Fruit fly (Drosophila melanogaster) whole organism, embryonic: Measurements from ENCODE around the gene PpV.

ENCODE experiments used
- ATbp ChIP-seq: fragments of 200-800 bp; sonication (Bioruptor generic); optimal IDR thresholded peaks from 2 replicates; lab custom pipeline; 2017; ENCODE audit warnings: missing biosample characterization, mild to moderate bottlenecking, missing genetic modification characterization, missing genetic modification reagents
- Aef1 ChIP-seq: fragments of 200-800 bp; sonication (Bioruptor generic); IDR thresholded peaks from 3 replicates; pipeline ENCODE4 v1.3.6; 2022; ENCODE audit warnings: missing biosample characterization, missing genetic modification characterization
- Bdp1 ChIP-seq: fragments of 200-800 bp; sonication (Bioruptor generic); optimal IDR thresholded peaks from 3 replicates; lab custom pipeline; 2016; ENCODE audit warnings: missing biosample characterization, missing genetic modification characterization
- Blimp-1 ChIP-seq: fragments of 200-800 bp; sonication (Bioruptor generic); optimal IDR thresholded peaks from 3 replicates; lab custom pipeline; 2018; ENCODE audit warnings: missing biosample characterization, missing genetic modification characterization, mild to moderate bottlenecking, moderate library complexity, missing genetic modification reagents
- CG10366 ChIP-seq: fragments of 200-800 bp; sonication (Bioruptor generic); IDR thresholded peaks from 2 replicates; pipeline ENCODE4 v1.3.6; 2022; ENCODE audit warnings: missing biosample characterization, missing genetic modification characterization
- CG11456 ChIP-seq: fragments of 200-800 bp; sonication (Bioruptor generic); IDR thresholded peaks from 3 replicates; pipeline ENCODE4 v1.3.6; 2022; ENCODE audit warnings: missing biosample characterization, missing genetic modification characterization
- CG12236 ChIP-seq: fragments of 200-800 bp; sonication (Bioruptor generic); optimal IDR thresholded peaks from 2 replicates; lab custom pipeline; 2016; ENCODE audit warnings: missing biosample characterization, missing genetic modification characterization
- CG1233 ChIP-seq: fragments of 200-800 bp; sonication (Bioruptor generic); optimal IDR thresholded peaks from 4 replicates; lab custom pipeline; 2018; ENCODE audit warnings: missing biosample characterization, mild to moderate bottlenecking, missing genetic modification characterization
- CG13287 ChIP-seq: fragments of 200-800 bp; sonication (Bioruptor generic); IDR thresholded peaks from 2 replicates; pipeline ENCODE4 v1.3.6; 2022; ENCODE audit warnings: missing biosample characterization, missing genetic modification characterization; ENCODE audit not compliant: partially characterized antibody
- CG13424 ChIP-seq: fragments of 200-800 bp; sonication (Bioruptor generic); optimal IDR thresholded peaks from 2 replicates; lab custom pipeline; 2019; ENCODE audit warnings: missing biosample characterization, mild to moderate bottlenecking, missing genetic modification characterization, moderate library complexity
- CG15011 ChIP-seq: fragments of 200-800 bp; sonication (Bioruptor generic); optimal IDR thresholded peaks from 3 replicates; lab custom pipeline; 2018; ENCODE audit warnings: missing biosample characterization, mild to moderate bottlenecking, missing genetic modification characterization
- CG15269 ChIP-seq: fragments of 200-800 bp; sonication (Bioruptor generic); optimal IDR thresholded peaks from 2 replicates; lab custom pipeline; 2018; ENCODE audit warnings: missing biosample characterization, mild to moderate bottlenecking, missing genetic modification characterization, moderate library complexity
- CG17186 ChIP-seq: fragments of 200-800 bp; sonication (Bioruptor generic); optimal IDR thresholded peaks from 3 replicates; lab custom pipeline; 2017; ENCODE audit warnings: missing biosample characterization, missing genetic modification reagents, missing genetic modification characterization
- CG17802 ChIP-seq: fragments of 200-800 bp; sonication (Bioruptor generic); optimal IDR thresholded peaks from 2 replicates; lab custom pipeline; 2018; ENCODE audit warnings: missing biosample characterization, mild to moderate bottlenecking, missing genetic modification characterization, moderate library complexity
- CG18619 ChIP-seq: fragments of 200-800 bp; sonication (Bioruptor generic); optimal IDR thresholded peaks from 3 replicates; lab custom pipeline; 2017; ENCODE audit warnings: missing biosample characterization, mild to moderate bottlenecking, missing genetic modification characterization
- CG2712 ChIP-seq: fragments of 200-800 bp; optimal IDR thresholded peaks from 3 replicates; lab custom pipeline; 2019; ENCODE audit warnings: missing biosample characterization, mild to moderate bottlenecking, missing genetic modification characterization, moderate library complexity
- CG32532 ChIP-seq: fragments of 200-800 bp; sonication (Bioruptor generic); IDR thresholded peaks from 2 replicates; pipeline ENCODE4 v1.3.6; 2022; ENCODE audit warnings: missing biosample characterization, missing genetic modification characterization
- CG32772 ChIP-seq: fragments of 200-800 bp; sonication (Bioruptor generic); IDR thresholded peaks from 2 replicates; pipeline ENCODE4 v1.3.6; 2022; ENCODE audit warnings: missing biosample characterization, missing genetic modification characterization
- CG4404 ChIP-seq: fragments of 200-800 bp; sonication (Bioruptor generic); IDR thresholded peaks from 2 replicates; pipeline ENCODE4 v1.3.6; 2022; ENCODE audit warnings: missing biosample characterization, missing genetic modification characterization
- CG6689 ChIP-seq: fragments of 200-800 bp; sonication (Bioruptor generic); IDR thresholded peaks from 2 replicates; pipeline ENCODE4 v1.3.6; 2022; ENCODE audit warnings: missing biosample characterization, missing genetic modification characterization
- CG8281 ChIP-seq: fragments of 200-800 bp; sonication (Bioruptor generic); optimal IDR thresholded peaks from 2 replicates; lab custom pipeline; 2018; ENCODE audit warnings: missing biosample characterization, mild to moderate bottlenecking, missing genetic modification characterization, moderate library complexity
- CG9437 ChIP-seq: fragments of 200-800 bp; sonication (Bioruptor generic); optimal IDR thresholded peaks from 2 replicates; lab custom pipeline; 2018; ENCODE audit warnings: missing biosample characterization, mild to moderate bottlenecking, missing genetic modification characterization
- Dll ChIP-seq: fragments of 200-800 bp; sonication (Bioruptor generic); IDR thresholded peaks from 4 replicates; pipeline ENCODE4 v1.3.6; 2022; ENCODE audit warnings: missing biosample characterization, missing genetic modification characterization; ENCODE audit not compliant: partially characterized antibody
- Drgx ChIP-seq: fragments of 200-800 bp; sonication (Bioruptor generic); IDR thresholded peaks from 2 replicates; pipeline ENCODE4 v1.3.6; 2022; ENCODE audit warnings: missing biosample characterization, missing genetic modification characterization
- Eip74EF ChIP-seq, 2 experiments: fragments of 200-800 bp in 1 of 2; fragments of >200 bp in 1 of 2; sonication (Bioruptor generic) in 1 of 2; optimal IDR thresholded peaks; 2 replicates each; lab custom pipeline; 2017 to 2019; ENCODE audit warnings: missing biosample characterization in 2 of 2, missing genetic modification characterization in 2 of 2, mild to moderate bottlenecking in 1 of 2, moderate library complexity in 1 of 2
- GATAe ChIP-seq: fragments of 200-800 bp; sonication (Bioruptor generic); conservative IDR thresholded peaks from 2 replicates; pipeline ENCODE4 v1.3.6; 2022; ENCODE audit warnings: missing biosample characterization, missing genetic modification characterization
- HLH3B ChIP-seq: fragments of 200-800 bp; sonication (Bioruptor generic); IDR thresholded peaks from 2 replicates; pipeline ENCODE4 v1.3.6; 2022; ENCODE audit warnings: missing biosample characterization, missing genetic modification characterization
- Hr3 ChIP-seq: fragments of 200-800 bp; sonication (Bioruptor generic); optimal IDR thresholded peaks from 3 replicates; lab custom pipeline; 2016; ENCODE audit warnings: missing biosample characterization, missing genetic modification characterization
- Hr39 ChIP-seq: fragments of >200 bp; optimal IDR thresholded peaks from 2 replicates; lab custom pipeline; 2017
- Hr78 ChIP-seq, 2 experiments: fragments of 200-800 bp in 1 of 2; fragments of >200 bp in 1 of 2; sonication (Bioruptor generic) in 1 of 2; optimal IDR thresholded peaks; 2 replicates each; lab custom pipeline; 2017 to 2019; ENCODE audit warnings: missing biosample characterization in 2 of 2, missing genetic modification characterization in 2 of 2, mild to moderate bottlenecking in 1 of 2, moderate library complexity in 1 of 2
- Lpt ChIP-seq: fragments of >200 bp; optimal IDR thresholded peaks from 2 replicates; lab custom pipeline; 2018; ENCODE audit warnings: missing biosample characterization, missing genetic modification characterization
- MBD-R2 ChIP-seq: fragments of 200-800 bp; sonication (Bioruptor generic); IDR thresholded peaks from 2 replicates; pipeline ENCODE4 v1.3.6; 2022; ENCODE audit warnings: missing biosample characterization, missing genetic modification characterization
- NK7.1 ChIP-seq: fragments of 200-800 bp; sonication (Bioruptor generic); optimal IDR thresholded peaks from 3 replicates; lab custom pipeline; 2016; ENCODE audit warnings: missing biosample characterization, missing genetic modification characterization
- Sox102F ChIP-seq: fragments of 200-800 bp; sonication (Bioruptor generic); optimal IDR thresholded peaks from 2 replicates; lab custom pipeline; 2018; ENCODE audit warnings: missing biosample characterization, mild to moderate bottlenecking, missing genetic modification characterization, moderate library complexity
- Sry-δ ChIP-seq: fragments of 200-800 bp; sonication (Bioruptor generic); optimal IDR thresholded peaks from 2 replicates; lab custom pipeline; 2016; ENCODE audit warnings: missing biosample characterization, missing genetic modification characterization
- Ssrp ChIP-seq: fragments of 200-800 bp; sonication (Bioruptor generic); optimal IDR thresholded peaks from 2 replicates; lab custom pipeline; 2018; ENCODE audit warnings: missing biosample characterization, mild to moderate bottlenecking, missing genetic modification characterization, moderate library complexity
- abd-A ChIP-seq: fragments of 200-800 bp; sonication (Bioruptor generic); optimal IDR thresholded peaks from 3 replicates; lab custom pipeline; 2019; ENCODE audit warnings: missing biosample characterization, mild to moderate bottlenecking, missing genetic modification characterization, moderate library complexity
- cwo ChIP-seq: fragments of 200-800 bp; sonication (Bioruptor generic); optimal IDR thresholded peaks from 3 replicates; lab custom pipeline; 2017; ENCODE audit warnings: missing biosample characterization, missing genetic modification characterization, mild to moderate bottlenecking, moderate library complexity, missing genetic modification reagents
- dmrt11E ChIP-seq: fragments of 200-800 bp; sonication (Bioruptor generic); optimal IDR thresholded peaks from 3 replicates; lab custom pipeline; 2018; ENCODE audit warnings: missing biosample characterization, mild to moderate bottlenecking, missing genetic modification characterization, moderate library complexity
- ewg ChIP-seq: fragments of 200-800 bp; sonication (Bioruptor generic); optimal IDR thresholded peaks from 3 replicates; lab custom pipeline; 2017; ENCODE audit warnings: mild to moderate bottlenecking, missing biosample characterization, missing genetic modification reagents, missing genetic modification characterization
- prd ChIP-seq, 3 experiments: fragments of >200 bp in 2 of 3; fragments of 200-800 bp in 1 of 3; sonication (Bioruptor generic) in 1 of 3; optimal IDR thresholded peaks in 2 of 3; IDR thresholded peaks in 1 of 3; 2 replicates in 2 of 3; 3 replicates in 1 of 3; pipeline versions ENCODE4 v1.3.6 to Lab custom; 2017 to 2022; ENCODE audit warnings: missing biosample characterization in 1 of 3, missing genetic modification characterization in 1 of 3
- psq ChIP-seq: fragments of 200-800 bp; sonication (Bioruptor generic); optimal IDR thresholded peaks from 2 replicates; lab custom pipeline; 2017; ENCODE audit warnings: missing biosample characterization, missing genetic modification characterization
- run ChIP-seq: fragments of 200-800 bp; sonication (Bioruptor generic); optimal IDR thresholded peaks from 3 replicates; lab custom pipeline; 2018; ENCODE audit warnings: missing biosample characterization, mild to moderate bottlenecking, missing genetic modification characterization
- schlank ChIP-seq: fragments of 200-800 bp; sonication (Bioruptor generic); optimal IDR thresholded peaks from 2 replicates; lab custom pipeline; 2018; ENCODE audit warnings: missing biosample characterization, mild to moderate bottlenecking, missing genetic modification characterization
- sd ChIP-seq: fragments of 200-800 bp; sonication (Bioruptor generic); optimal IDR thresholded peaks from 3 replicates; lab custom pipeline; 2018; ENCODE audit warnings: missing biosample characterization, mild to moderate bottlenecking, missing genetic modification characterization, moderate library complexity
- sisA ChIP-seq: fragments of 200-800 bp; sonication (Bioruptor generic); IDR thresholded peaks from 2 replicates; pipeline ENCODE4 v1.3.6; 2022; ENCODE audit warnings: missing biosample characterization, missing genetic modification characterization
- slp2 ChIP-seq: fragments of 200-800 bp; sonication (Bioruptor generic); optimal IDR thresholded peaks from 2 replicates; lab custom pipeline; 2016; ENCODE audit warnings: missing biosample characterization, missing genetic modification characterization
- sr ChIP-seq: fragments of 200-800 bp; sonication (Bioruptor generic); IDR thresholded peaks from 3 replicates; pipeline ENCODE4 v1.3.6; 2022; ENCODE audit warnings: missing biosample characterization, missing genetic modification characterization
- wek ChIP-seq: fragments of 200-800 bp; sonication (Bioruptor generic); optimal IDR thresholded peaks from 3 replicates; lab custom pipeline; 2018; ENCODE audit warnings: missing biosample characterization, mild to moderate bottlenecking, missing genetic modification characterization, moderate library complexity

PpV gene

DNA sequence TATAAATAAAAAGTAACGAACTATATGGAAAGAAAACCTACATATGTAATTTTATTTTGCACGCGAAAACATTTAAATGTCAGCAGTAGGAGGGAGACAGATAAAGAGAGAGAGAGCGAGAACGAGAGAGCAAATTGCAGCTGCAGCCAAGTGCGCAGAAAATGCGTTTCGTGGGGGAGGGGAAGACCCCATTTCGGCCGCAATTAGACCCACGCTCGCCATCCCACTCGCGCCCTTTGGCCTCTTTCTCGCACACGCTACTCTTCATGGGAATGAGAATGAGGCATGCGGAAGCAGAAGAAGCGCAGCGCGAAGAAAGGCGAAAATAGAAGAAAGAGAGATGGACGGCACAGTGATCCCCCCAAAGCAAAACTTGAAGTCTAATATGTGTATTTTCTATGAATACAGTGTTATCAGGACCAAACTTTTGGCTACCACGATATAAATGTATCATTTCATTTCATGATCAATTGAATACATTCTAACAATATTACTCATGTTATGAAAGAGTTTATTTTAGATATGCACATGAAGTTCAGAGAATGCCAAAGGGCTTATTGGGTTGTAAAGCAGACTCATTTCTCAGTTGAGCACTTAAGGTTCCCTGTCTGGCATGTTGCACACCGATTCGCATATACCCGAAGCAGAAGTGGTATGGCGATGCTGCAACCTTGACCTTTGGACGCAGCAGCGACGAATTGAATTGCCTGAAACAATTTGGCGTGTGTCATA lies 39.6 kb downstream of the PpV start (continued):
- no peak for TF ChIP-seq wek (GFP tag; lab: Kevin White, UChicago)
- TF ChIP-seq CG32772 (GFP tag; lab: Robert Waterston, UW): 0 out of 2 replicates have a peak, but pooled peaks have one; percentile 16
- TF ChIP-seq Sox102F (GFP tag; lab: Kevin White, UChicago): peak; percentile 22
- TF ChIP-seq CG6689 (GFP tag; lab: Robert Waterston, UW): no peak
- TF ChIP-seq CG1233 (GFP tag; lab: Kevin White, UChicago): no peak
- no peak for TF ChIP-seq Hr3 (GFP tag; lab: Kevin White, UChicago)
- no peak for TF ChIP-seq dmrt11E
- TF ChIP-seq sd: no peak
- TF ChIP-seq CG18619 (GFP tag; lab: Kevin White, UChicago): no peak
- peak in 1 of 2 experiments; percentile 26 for TF ChIP-seq Eip74EF (GFP tag; optimal IDR thresholded peaks at IDR 0.05; lab: Kevin White, UChicago)
- no peak for TF ChIP-seq psq (GFP tag; lab: Kevin White, UChicago)
- no peak for TF ChIP-seq CG11456 (GFP tag; lab: Robert Waterston, UW)
- TF ChIP-seq GATAe: no peak
- TF ChIP-seq cwo (GFP tag; lab: Kevin White, UChicago): no peak
- no peak for TF ChIP-seq CG17186 (GFP tag; lab: Kevin White, UChicago)
- no peak for TF ChIP-seq MBD-R2 (GFP tag; lab: Robert Waterston, UW)
- no peak for TF ChIP-seq CG8281 (tag; lab: Kevin White, UChicago)
- TF ChIP-seq ATbp: no peak
- TF ChIP-seq sr (GFP tag; lab: Robert Waterston, UW): 0 out of 3 replicates have a peak, but pooled peaks have one; percentile 10
- no peak for TF ChIP-seq schlank
- TF ChIP-seq CG13424 (tag; lab: Kevin White, UChicago): peak; percentile 26
- no peak for TF ChIP-seq CG17802
- no peak for TF ChIP-seq prd (optimal IDR thresholded peaks at IDR 0.05; lab: Kevin White, UChicago)
- no peak; the same call in 2 of the 3 replicates for TF ChIP-seq prd (GFP tag; IDR thresholded peaks at IDR 0.05; lab: Robert Waterston, UW)
- TF ChIP-seq Hr78 (GFP tag; optimal IDR thresholded peaks at IDR 0.05; lab: Kevin White, UChicago): peak in 1 of 2 experiments; percentile 76
- TF ChIP-seq Blimp-1 (GFP tag; lab: Kevin White, UChicago): no peak
- no peak for TF ChIP-seq Dll
- no peak for TF ChIP-seq ewg (GFP tag; lab: Kevin White, UChicago)
- TF ChIP-seq CG4404: no peak
- TF ChIP-seq run (tag; lab: Kevin White, UChicago): no peak
- peak; percentile 7 for TF ChIP-seq Ssrp (tag; lab: Kevin White, UChicago)
- no peak for TF ChIP-seq Sry-δ (GFP tag; lab: Kevin White, UChicago)
- no peak for TF ChIP-seq CG32532 (GFP tag; lab: Robert Waterston, UW)
- TF ChIP-seq HLH3B (GFP tag; lab: Robert Waterston, UW): no peak
- no peak for TF ChIP-seq CG12236 (GFP tag; lab: Kevin White, UChicago)
- no peak for TF ChIP-seq Lpt (GFP tag; lab: Kevin White, UChicago)
- no peak for TF ChIP-seq CG13287
- TF ChIP-seq CG15269: peak; percentile 12
- TF ChIP-seq CG9437 (GFP tag; lab: Kevin White, UChicago): no peak
- no peak for TF ChIP-seq Aef1 (GFP tag; lab: Robert Waterston, UW)
- TF ChIP-seq sisA (GFP tag; lab: Robert Waterston, UW): no peak
- peak; percentile 1 for TF ChIP-seq CG2712
- TF ChIP-seq slp2 (GFP tag; lab: Kevin White, UChicago): no peak
- TF ChIP-seq Hr39: no peak
- TF ChIP-seq abd-A (tag; lab: Kevin White, UChicago): no peak
- TF ChIP-seq CG10366 (GFP tag; lab: Robert Waterston, UW): no peak
- TF ChIP-seq Drgx (GFP tag; lab: Robert Waterston, UW): peak; percentile 42; the same call in 1 of the 2 replicates
- TF ChIP-seq CG15011: no peak
- TF ChIP-seq NK7.1 (GFP tag; lab: Kevin White, UChicago): no peak
- TF ChIP-seq Bdp1: no peak
